Worm (Caenorhabditis elegans): ENCODE data around the gene K03A1.4.

The K03A1.4 gene

ce11 chrX:7309775-7310174 is 11.2 kb upstream of the K03A1.4 start, which contains the start of the genes his-38 and his-40:
Gene his-38 (minus strand): TSS chrX:7309875.
Gene his-40 (plus strand): TSS chrX:7310110.
- TF ChIP-seq ref-2 (tag; optimal IDR thresholded peaks at IDR 0.05) = no peak

ce11 chrX:7306434-7306833 is 7.9 kb upstream of the K03A1.4 start:
- no peak for TF ChIP-seq pat-9 (tag; optimal IDR thresholded peaks at IDR 0.05)
- TF ChIP-seq elt-4 (tag; optimal IDR thresholded peaks at IDR 0.05) = no peak
- no peak for TF ChIP-seq ttx-3 (tag; optimal IDR thresholded peaks at IDR 0.05)
- TF ChIP-seq nfya-1 (tag; optimal IDR thresholded peaks at IDR 0.05) = peak; percentile 63
- TF ChIP-seq Y22D7AL.16 (tag; optimal IDR thresholded peaks at IDR 0.05) = no peak
- TF ChIP-seq dmd-4 (tag; optimal IDR thresholded peaks at IDR 0.05; ENCODE audit: borderline replicate concordance) = no peak
- TF ChIP-seq npax-4 (tag; optimal IDR thresholded peaks at IDR 0.05) = no peak
- peak; percentile 16 for TF ChIP-seq dve-1 (tag; optimal IDR thresholded peaks at IDR 0.05)
- no peak for TF ChIP-seq che-1 (tag; optimal IDR thresholded peaks at IDR 0.05)
- no peak for TF ChIP-seq ceh-22 (tag; optimal IDR thresholded peaks at IDR 0.05)
- TF ChIP-seq ceh-18 (tag; optimal IDR thresholded peaks at IDR 0.05) = peak; percentile 32

ce11 chrX:7305520-7306186 is 7.1 kb upstream of the K03A1.4 start, which contains the start of gene sur-5:
Gene sur-5 (minus strand): TSS chrX:7305570.
- TF ChIP-seq ceh-18 (tag; optimal IDR thresholded peaks at IDR 0.05) (no peak), ref-2 (tag; optimal IDR thresholded peaks at IDR 0.05) (no peak), nhr-11 (tag; optimal IDR thresholded peaks at IDR 0.05) (no peak), hlh-8 (tag; optimal IDR thresholded peaks at IDR 0.05) (no peak), elt-2 (tag; optimal IDR thresholded peaks at IDR 0.05) (peak; percentile 87), ceh-2 (tag; optimal IDR thresholded peaks at IDR 0.05) (no peak), nhr-232 (tag; optimal IDR thresholded peaks at IDR 0.05) (no peak), sox-4 (tag; optimal IDR thresholded peaks at IDR 0.05) (no peak)

DNA sequence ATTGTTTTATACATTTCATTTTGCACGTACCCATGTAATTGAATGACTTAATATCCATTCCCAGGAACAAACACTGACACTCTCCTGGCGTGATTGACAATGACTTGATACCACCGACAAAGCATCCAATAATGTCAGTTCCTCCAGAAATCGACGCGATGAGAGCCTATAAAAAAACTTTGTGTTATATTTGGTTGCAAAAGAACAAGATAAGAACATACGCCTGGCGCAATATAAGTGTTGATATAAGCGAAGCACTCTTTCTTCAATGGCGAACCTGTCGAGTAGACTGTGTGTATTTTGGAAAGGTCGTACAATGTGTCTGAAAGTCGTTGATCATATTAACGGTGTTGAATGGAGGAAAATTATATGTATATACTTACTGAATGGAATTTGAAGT is 4.6 kb upstream of the K03A1.4 start:
- no peak for TF ChIP-seq dmd-4 (tag; optimal IDR thresholded peaks at IDR 0.05; ENCODE audit: borderline replicate concordance)
- TF ChIP-seq ceh-14 (tag; optimal IDR thresholded peaks at IDR 0.05) = no peak
- TF ChIP-seq unc-86 (tag; optimal IDR thresholded peaks at IDR 0.05) = no peak

DNA sequence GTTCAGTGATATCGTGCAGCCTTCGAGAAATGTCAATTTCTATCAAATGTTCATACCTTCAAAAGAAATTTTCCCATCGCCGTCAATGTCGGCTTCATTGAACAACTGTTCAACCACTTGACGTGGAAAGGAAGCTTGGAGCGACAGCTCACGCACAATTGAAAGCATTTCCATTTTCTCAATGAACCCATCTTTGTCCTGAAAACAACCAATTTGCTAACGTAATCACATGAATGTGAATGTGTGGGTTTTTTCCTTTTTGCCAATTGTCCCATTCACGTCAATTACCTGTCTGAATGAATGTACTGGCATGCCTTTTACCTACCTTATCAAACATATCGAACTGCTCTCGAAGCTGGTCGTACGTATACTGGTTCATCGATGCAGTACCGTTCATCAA is 2.2 kb downstream of the K03A1.4 start:
- TF ChIP-seq rnt-1 (tag; optimal IDR thresholded peaks at IDR 0.05) (no peak), madf-2 (tag; optimal IDR thresholded peaks at IDR 0.05) (no peak), hlh-15 (tag; optimal IDR thresholded peaks at IDR 0.05) (no peak), sox-2 (GFP tag; IDR thresholded peaks at IDR 0.05) (no peak), npax-4 (tag; optimal IDR thresholded peaks at IDR 0.05) (no peak), pha-4 (tag; optimal IDR thresholded peaks at IDR 0.05) (no peak), fax-1 (tag; optimal IDR thresholded peaks at IDR 0.05) (no peak), T23F11.4 (GFP tag; optimal IDR thresholded peaks at IDR 0.05) (no peak)

DNA sequence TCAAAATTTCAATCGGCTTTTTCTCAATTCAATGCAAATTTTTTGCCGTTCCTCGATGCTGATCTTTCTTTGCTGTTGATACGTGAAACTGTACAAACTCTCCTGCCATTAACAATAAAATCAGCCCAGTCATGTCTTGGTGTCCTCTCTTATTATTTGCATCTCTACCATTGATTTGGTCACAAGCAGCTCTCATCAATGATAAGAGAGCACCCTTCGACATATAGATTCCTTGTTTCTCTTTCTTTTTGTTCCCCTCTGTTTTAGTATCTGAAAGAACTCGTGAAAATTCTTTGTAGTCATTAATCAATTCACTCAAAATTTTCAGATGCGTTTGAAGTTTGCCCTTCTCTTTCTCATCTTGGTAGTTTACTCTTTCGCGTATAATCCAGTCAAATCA is 6.7 kb downstream of the K03A1.4 start, which contains the start of gene lron-7:
TSS of gene lron-7 (plus strand) at position 323 of the 400 bp plus-strand sequence.
- no peak for TF ChIP-seq eyg-1 (tag; optimal IDR thresholded peaks at IDR 0.05)
- no peak for TF ChIP-seq pha-4 (tag; optimal IDR thresholded peaks at IDR 0.05)
- TF ChIP-seq rnt-1 (tag; optimal IDR thresholded peaks at IDR 0.05) = no peak
- no peak for TF ChIP-seq pha-2 (tag; optimal IDR thresholded peaks at IDR 0.05)

All from whole organism, late embryonic.